Worm (Caenorhabditis elegans): ENCODE data around the gene dhs-15.

dhs-15 gene

ce11 chrV:2769754-2770153 is at the start of gene dhs-15:
TSS of gene dhs-15 (minus strand) at chrV:2769854.
- TF ChIP-seq ama-1 (optimal IDR thresholded peaks at IDR 0.05) (no peak), fkh-10 (GFP tag; optimal IDR thresholded peaks at IDR 0.05) (no peak)

- no peak for TF ChIP-seq ztf-4 (tag; optimal IDR thresholded peaks at IDR 0.05)
Measured at ce11 chrV:2818117-2818516, 48.5 kb upstream of the dhs-15 start, which contains the start of gene srt-34. TSS of gene srt-34 (minus strand) at chrV:2818217.

- no peak for TF ChIP-seq ama-1 (optimal IDR thresholded peaks at IDR 0.05)
- TF ChIP-seq nhr-76 (tag; optimal IDR thresholded peaks at IDR 0.05), result no peak
- no peak for TF ChIP-seq ceh-82 (tag; optimal IDR thresholded peaks at IDR 0.05)
- no peak for TF ChIP-seq fos-1 (tag; optimal IDR thresholded peaks at IDR 0.05)
- no peak for TF ChIP-seq nhr-23 (tag; optimal IDR thresholded peaks at IDR 0.05)
- no peak for TF ChIP-seq ceh-9 (tag; optimal IDR thresholded peaks at IDR 0.05)
- no peak for TF ChIP-seq egl-5 (tag; optimal IDR thresholded peaks at IDR 0.05)
- TF ChIP-seq tbx-2 (tag; optimal IDR thresholded peaks at IDR 0.05), result no peak
Measured at ce11 chrV:2815956-2816355, 46.3 kb upstream of the dhs-15 start, which contains the start of gene F54E2.5. TSS of gene F54E2.5 (minus strand) at chrV:2816056.

- TF ChIP-seq nhr-23 (tag; optimal IDR thresholded peaks at IDR 0.05), result no peak
- no peak for TF ChIP-seq nhr-25 (tag; optimal IDR thresholded peaks at IDR 0.05)
- no peak for TF ChIP-seq nhr-12 (tag; optimal IDR thresholded peaks at IDR 0.05)
Measured at ce11 chrV:2813856-2814255, 44.2 kb upstream of the dhs-15 start, which contains the start of gene F54E2.9. TSS of gene F54E2.9 (minus strand) at chrV:2813987.

ce11 chrV:2810164-2810563 is 40.5 kb upstream of the dhs-15 start, which contains the start of gene F54E2.1:
TSS of gene F54E2.1 (plus strand) at chrV:2810398.
- TF ChIP-seq elt-2 (tag; optimal IDR thresholded peaks at IDR 0.05) (peak; percentile 95), pqm-1 (tag; optimal IDR thresholded peaks at IDR 0.05) (peak; percentile 94), fkh-10 (GFP tag; optimal IDR thresholded peaks at IDR 0.05) (no peak), nhr-25 (tag; optimal IDR thresholded peaks at IDR 0.05) (no peak), nfya-1 (tag; optimal IDR thresholded peaks at IDR 0.05; ENCODE audit: insufficient read depth) (no peak), daf-12 (tag; optimal IDR thresholded peaks at IDR 0.05) (no peak), fos-1 (tag; optimal IDR thresholded peaks at IDR 0.05) (peak; percentile 64), nhr-28 (tag; optimal IDR thresholded peaks at IDR 0.05) (no peak)

- TF ChIP-seq unc-62 (GFP tag; optimal IDR thresholded peaks at IDR 0.05), result no peak
- no peak for TF ChIP-seq skn-1 (tag; optimal IDR thresholded peaks at IDR 0.05)
- TF ChIP-seq ama-1 (optimal IDR thresholded peaks at IDR 0.05), result no peak
- no peak for TF ChIP-seq tbx-2 (tag; optimal IDR thresholded peaks at IDR 0.05)
- no peak for TF ChIP-seq ceh-9 (tag; optimal IDR thresholded peaks at IDR 0.05)
- no peak for TF ChIP-seq aly-2 (tag; optimal IDR thresholded peaks at IDR 0.05)
- no peak for TF ChIP-seq ceh-82 (tag; optimal IDR thresholded peaks at IDR 0.05)
- TF ChIP-seq hmg-11 (tag; optimal IDR thresholded peaks at IDR 0.05), result no peak
- no peak for TF ChIP-seq daf-12 (tag; optimal IDR thresholded peaks at IDR 0.05)
- TF ChIP-seq elt-3 (tag; optimal IDR thresholded peaks at IDR 0.05), result no peak
- TF ChIP-seq nhr-11 (tag; optimal IDR thresholded peaks at IDR 0.05), result no peak
- TF ChIP-seq nhr-43 (tag; optimal IDR thresholded peaks at IDR 0.05; ENCODE audit: poor library complexity, severe bottlenecking), result no peak
- no peak for TF ChIP-seq zag-1 (tag; optimal IDR thresholded peaks at IDR 0.05)
- TF ChIP-seq lsy-12 (tag; optimal IDR thresholded peaks at IDR 0.05), result no peak
- TF ChIP-seq mml-1 (tag; optimal IDR thresholded peaks at IDR 0.05), result no peak
- no peak for TF ChIP-seq fkh-10 (GFP tag; optimal IDR thresholded peaks at IDR 0.05)
- TF ChIP-seq nhr-28 (tag; optimal IDR thresholded peaks at IDR 0.05), result no peak
Measured at ce11 chrV:2809443-2809842, 39.8 kb upstream of the dhs-15 start.

- no peak for TF ChIP-seq ceh-16 (tag; optimal IDR thresholded peaks at IDR 0.05)
- no peak for TF ChIP-seq hmg-11 (tag; optimal IDR thresholded peaks at IDR 0.05)
- TF ChIP-seq lin-15B (tag; optimal IDR thresholded peaks at IDR 0.05), result no peak
- no peak for TF ChIP-seq elt-1 (tag; optimal IDR thresholded peaks at IDR 0.05)
- TF ChIP-seq elt-3 (tag; optimal IDR thresholded peaks at IDR 0.05), result no peak
- TF ChIP-seq fkh-10 (GFP tag; optimal IDR thresholded peaks at IDR 0.05), result no peak
- no peak for TF ChIP-seq ceh-82 (tag; optimal IDR thresholded peaks at IDR 0.05)
- TF ChIP-seq ZK546.5 (tag; optimal IDR thresholded peaks at IDR 0.05), result no peak
- no peak for TF ChIP-seq egl-5 (tag; optimal IDR thresholded peaks at IDR 0.05)
- no peak for TF ChIP-seq ama-1 (optimal IDR thresholded peaks at IDR 0.05)
- TF ChIP-seq jun-1 (tag; optimal IDR thresholded peaks at IDR 0.05), result no peak
- no peak for TF ChIP-seq nhr-12 (tag; optimal IDR thresholded peaks at IDR 0.05)
- TF ChIP-seq nhr-28 (tag; optimal IDR thresholded peaks at IDR 0.05), result no peak
- TF ChIP-seq egl-27 (tag; optimal IDR thresholded peaks at IDR 0.05), result no peak
- TF ChIP-seq nhr-67 (tag; optimal IDR thresholded peaks at IDR 0.05), result no peak
- no peak for TF ChIP-seq lsy-12 (tag; optimal IDR thresholded peaks at IDR 0.05)
- TF ChIP-seq ztf-4 (tag; optimal IDR thresholded peaks at IDR 0.05), result no peak
- TF ChIP-seq tbx-2 (tag; optimal IDR thresholded peaks at IDR 0.05), result no peak
Measured at ce11 chrV:2807760-2808159, 38.1 kb upstream of the dhs-15 start, which contains the start of gene ketn-1. TSS of gene ketn-1 (minus strand) at chrV:2807860.
